Fruit fly (Drosophila melanogaster) whole organism, adult: ENCODE measurements around the gene CG5727.

ENCODE experiments used
- CG11617 ChIP-seq: fragments of 200-800 bp; sonication (Bioruptor generic); optimal IDR thresholded peaks from 2 replicates; lab custom pipeline; 2017; ENCODE audit warnings: mild to moderate bottlenecking, missing biosample characterization, missing genetic modification reagents, missing genetic modification characterization
- CG12768 ChIP-seq: fragments of 200-800 bp; sonication (Bioruptor generic); optimal IDR thresholded peaks from 2 replicates; lab custom pipeline; 2017; ENCODE audit warnings: missing biosample characterization, missing genetic modification characterization, mild to moderate bottlenecking, moderate library complexity, missing genetic modification reagents
- CG14711 ChIP-seq: fragments of 200-800 bp; sonication (Bioruptor generic); optimal IDR thresholded peaks from 2 replicates; lab custom pipeline; 2018; ENCODE audit warnings: missing biosample characterization, mild to moderate bottlenecking, missing genetic modification characterization, moderate library complexity
- CG1620 ChIP-seq: fragments of 200-800 bp; sonication (Bioruptor generic); optimal IDR thresholded peaks from 2 replicates; lab custom pipeline; 2016; ENCODE audit warnings: missing biosample characterization, missing genetic modification characterization
- CG33017 ChIP-seq: fragments of 200-800 bp; sonication (Bioruptor generic); optimal IDR thresholded peaks from 2 replicates; lab custom pipeline; 2018; ENCODE audit warnings: missing biosample characterization, mild to moderate bottlenecking, missing genetic modification characterization, moderate library complexity
- CG5204 ChIP-seq: fragments of 200-800 bp; sonication (Bioruptor generic); optimal IDR thresholded peaks from 2 replicates; lab custom pipeline; 2016; ENCODE audit warnings: missing biosample characterization, missing genetic modification characterization
- CG7045 ChIP-seq: fragments of 200-800 bp; sonication (Bioruptor generic); optimal IDR thresholded peaks from 2 replicates; lab custom pipeline; 2017; ENCODE audit warnings: missing biosample characterization, mild to moderate bottlenecking, missing genetic modification characterization
- CG7101 ChIP-seq: fragments of 200-800 bp; sonication (Bioruptor generic); optimal IDR thresholded peaks from 2 replicates; lab custom pipeline; 2018; ENCODE audit warnings: missing biosample characterization, mild to moderate bottlenecking, missing genetic modification characterization, moderate library complexity
- Clk ChIP-seq: fragments of 200-800 bp; sonication (Bioruptor generic); optimal IDR thresholded peaks from 2 replicates; lab custom pipeline; 2017; ENCODE audit warnings: missing biosample characterization, missing genetic modification characterization
- Crg-1 ChIP-seq: fragments of 200-800 bp; sonication (Bioruptor generic); optimal IDR thresholded peaks from 2 replicates; lab custom pipeline; 2016; ENCODE audit warnings: missing biosample characterization, missing genetic modification characterization
- Hr96 ChIP-seq: fragments of 200-800 bp; sonication (Bioruptor generic); optimal IDR thresholded peaks from 2 replicates; lab custom pipeline; 2016; ENCODE audit warnings: missing biosample characterization, missing genetic modification characterization
- Mnt ChIP-seq: fragments of 200-800 bp; sonication (Bioruptor generic); optimal IDR thresholded peaks from 2 replicates; lab custom pipeline; 2016; ENCODE audit warnings: missing biosample characterization, mild to moderate bottlenecking, missing genetic modification characterization
- bab1 ChIP-seq: fragments of 200-800 bp; sonication (Bioruptor generic); optimal IDR thresholded peaks from 3 replicates; lab custom pipeline; 2019; ENCODE audit warnings: missing biosample characterization, mild to moderate bottlenecking, missing genetic modification characterization, moderate library complexity
- cic ChIP-seq: fragments of 200-800 bp; sonication (Bioruptor generic); optimal IDR thresholded peaks from 2 replicates; lab custom pipeline; 2017; ENCODE audit warnings: missing biosample characterization, mild to moderate bottlenecking, missing genetic modification characterization, moderate library complexity
- cnc ChIP-seq, 2 experiments: fragments of >200 bp; optimal IDR thresholded peaks; 2 replicates each; lab custom pipeline; 2017
- kay ChIP-seq: fragments of 200-800 bp; sonication (Bioruptor generic); peaks from one replicate; lab custom pipeline; 2016; ENCODE audit warnings: missing biosample characterization, missing genetic modification characterization, borderline replicate concordance
- ovo ChIP-seq: fragments of 200-800 bp; sonication (Bioruptor generic); optimal IDR thresholded peaks from 2 replicates; lab custom pipeline; 2016; ENCODE audit warnings: missing biosample characterization, missing genetic modification characterization
- pad ChIP-seq: fragments of 200-800 bp; sonication (Bioruptor generic); optimal IDR thresholded peaks from 3 replicates; lab custom pipeline; 2017; ENCODE audit warnings: missing biosample characterization, missing genetic modification characterization, mild to moderate bottlenecking, moderate library complexity, missing genetic modification reagents
- tj ChIP-seq: fragments of 200-800 bp; sonication (Bioruptor generic); optimal IDR thresholded peaks from 3 replicates; lab custom pipeline; 2017; ENCODE audit warnings: missing biosample characterization, mild to moderate bottlenecking, missing genetic modification characterization, moderate library complexity
- toe ChIP-seq: fragments of 200-800 bp; sonication (Bioruptor generic); optimal IDR thresholded peaks from 2 replicates; lab custom pipeline; 2016; ENCODE audit warnings: missing biosample characterization, missing genetic modification characterization

Gene CG5727

DNA sequence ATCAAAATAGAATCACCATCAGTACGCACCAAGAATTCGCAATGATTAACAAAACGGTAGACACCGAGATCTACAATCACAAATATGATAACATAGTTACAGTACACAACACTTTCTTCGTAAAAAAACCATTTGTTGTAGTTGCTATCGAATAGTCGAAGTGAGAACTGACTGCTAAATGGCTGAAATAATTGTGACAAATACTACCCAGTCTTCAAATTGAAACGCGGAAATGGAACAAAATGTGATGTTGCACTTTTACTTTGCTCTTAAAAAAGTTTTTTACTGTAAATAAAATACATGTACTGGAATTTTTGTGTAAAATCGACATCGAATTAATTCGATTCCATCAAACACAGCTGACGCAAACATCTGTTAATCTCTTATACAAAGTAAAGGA lies 21.0 kb upstream of the CG5727 start, which contains the start of gene ova:
TSS of gene ova (minus strand) at position 183 of the 400 bp plus-strand sequence.
- TF ChIP-seq ovo (GFP tag; lab: Kevin White, UChicago), result no peak

DNA sequence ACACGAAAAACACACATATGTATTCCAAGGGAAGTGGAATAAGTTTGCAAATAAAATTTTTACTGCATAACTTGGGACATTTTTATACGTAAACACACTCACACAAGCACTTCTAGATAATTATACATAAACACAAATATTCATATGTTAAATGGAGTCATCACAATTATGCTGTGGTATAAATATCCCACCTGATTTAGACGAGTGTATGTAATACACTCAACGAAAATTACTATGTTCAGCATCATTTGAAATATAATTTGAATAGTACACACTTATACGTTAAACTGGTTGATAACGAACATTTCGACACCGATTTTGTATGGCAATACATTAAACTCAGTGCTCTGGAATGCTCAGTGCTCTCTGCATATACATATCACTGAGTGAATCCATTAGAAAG lies 20.6 kb upstream of the CG5727 start:
- peak; percentile 2 for TF ChIP-seq CG11617 (GFP tag; lab: Kevin White, UChicago)
- TF ChIP-seq CG33017 (tag; lab: Kevin White, UChicago), result no peak
- no peak for TF ChIP-seq CG5204
- no peak for TF ChIP-seq kay (GFP tag; lab: Kevin White, UChicago)
- peak; percentile 71 for TF ChIP-seq bab1
- no peak for TF ChIP-seq CG12768 (GFP tag; lab: Kevin White, UChicago)

dm6 chr2L:10230455-10230854 lies 20.0 kb upstream of the CG5727 start:
- TF ChIP-seq pad (GFP tag; lab: Kevin White, UChicago) (no peak), kay (GFP tag; lab: Kevin White, UChicago) (peak; percentile 84)

DNA sequence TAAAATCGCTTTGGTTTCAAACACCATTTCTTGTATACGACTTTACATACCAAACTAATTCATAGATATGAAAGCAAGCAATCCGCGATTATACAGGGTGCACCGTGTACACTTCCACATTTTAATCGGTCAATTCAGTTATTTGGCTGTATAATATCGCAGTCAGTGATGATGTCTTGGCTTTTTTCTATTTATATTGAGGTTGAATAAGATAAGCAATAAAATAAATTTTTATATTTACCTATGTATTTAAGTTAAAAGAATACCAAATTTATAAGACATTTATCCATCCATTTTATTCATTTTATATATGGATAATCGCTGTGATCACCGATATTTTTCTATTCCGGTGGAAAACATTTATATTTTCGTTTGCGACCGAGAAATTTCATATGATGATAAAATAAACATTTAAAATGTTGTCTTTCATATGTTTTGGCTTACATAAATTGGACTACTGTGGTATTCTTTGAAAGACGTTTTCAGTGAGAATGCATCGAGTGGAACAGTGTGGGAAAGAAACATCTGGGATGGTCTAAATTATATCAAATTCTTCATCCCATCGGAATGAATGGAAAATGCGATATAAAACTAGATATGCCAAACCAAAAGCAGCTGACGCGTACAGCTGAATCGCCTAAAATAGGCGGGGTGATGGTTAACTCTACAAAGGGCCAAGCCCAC lies 16.4 kb upstream of the CG5727 start, which contains the start of gene CG5708:
TSS of gene CG5708 (minus strand) at position 85 of the 684 bp plus-strand sequence.
- TF ChIP-seq CG7045 (GFP tag; lab: Kevin White, UChicago), result no peak
- peak; percentile 2 for TF ChIP-seq CG12768 (GFP tag; lab: Kevin White, UChicago)
- no peak for TF ChIP-seq cnc (optimal IDR thresholded peaks at IDR 0.05; lab: Kevin White, UChicago)
- TF ChIP-seq kay (GFP tag; lab: Kevin White, UChicago), result no peak
- TF ChIP-seq CG1620 (GFP tag; lab: Kevin White, UChicago), result peak; percentile 26
- peak; percentile 17 for TF ChIP-seq CG11617 (GFP tag; lab: Kevin White, UChicago)
- TF ChIP-seq Hr96 (GFP tag; lab: Kevin White, UChicago), result no peak
- TF ChIP-seq CG33017 (tag; lab: Kevin White, UChicago), result no peak
- TF ChIP-seq CG5204, result no peak
- TF ChIP-seq ovo (GFP tag; lab: Kevin White, UChicago), result no peak
- no peak for TF ChIP-seq Clk (GFP tag; lab: Kevin White, UChicago)
- TF ChIP-seq cic, result no peak
- peak; percentile 33 for TF ChIP-seq Crg-1 (GFP tag; lab: Kevin White, UChicago)
- TF ChIP-seq Mnt (GFP tag; lab: Kevin White, UChicago), result peak; percentile 40
- TF ChIP-seq pad (GFP tag; lab: Kevin White, UChicago), result peak; percentile 14
- TF ChIP-seq CG14711 (tag; lab: Kevin White, UChicago), result peak; percentile 14
- peak; percentile 29 for TF ChIP-seq CG7101 (tag; lab: Kevin White, UChicago)
- peak; percentile 48 for TF ChIP-seq bab1
- peak; percentile 19 for TF ChIP-seq tj (GFP tag; lab: Kevin White, UChicago)
- no peak for TF ChIP-seq toe (GFP tag; lab: Kevin White, UChicago)

DNA sequence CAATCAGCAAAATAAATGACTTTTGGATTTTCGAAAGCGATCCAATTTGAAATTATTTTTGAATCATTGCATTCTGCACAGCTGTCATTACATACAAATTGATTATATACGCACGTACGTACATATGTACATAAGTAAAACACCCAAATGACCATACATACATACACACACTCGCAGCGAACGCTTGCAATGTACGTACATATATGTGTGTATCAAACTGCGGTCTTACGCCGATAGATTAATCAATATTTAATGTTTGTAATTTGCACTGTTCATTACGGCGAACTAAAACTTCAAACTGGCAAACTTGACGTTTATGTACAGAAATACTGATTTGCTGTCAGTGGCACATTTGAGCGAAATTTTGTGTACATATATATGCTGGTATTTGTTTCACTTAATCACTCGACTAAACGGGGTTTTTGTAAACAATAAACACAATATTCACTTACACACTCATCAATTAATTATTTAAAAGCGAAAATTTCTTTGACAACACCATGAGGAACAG lies 15.8 kb upstream of the CG5727 start:
- no peak for TF ChIP-seq Hr96 (GFP tag; lab: Kevin White, UChicago)
- peak; percentile 80 for TF ChIP-seq kay (GFP tag; lab: Kevin White, UChicago)
- no peak for TF ChIP-seq CG11617 (GFP tag; lab: Kevin White, UChicago)
- TF ChIP-seq cnc (optimal IDR thresholded peaks at IDR 0.05; lab: Kevin White, UChicago), result no peak

dm6 chr2L:10222550-10223231 lies 12.2 kb upstream of the CG5727 start, which contains the start of gene Bcs1:
TSS of gene Bcs1 (plus strand) at chr2L:10222657.
- TF ChIP-seq ovo (GFP tag; lab: Kevin White, UChicago), result no peak
- TF ChIP-seq CG11617 (GFP tag; lab: Kevin White, UChicago), result no peak
- no peak for TF ChIP-seq CG33017 (tag; lab: Kevin White, UChicago)
- TF ChIP-seq CG5204, result no peak
- TF ChIP-seq Clk (GFP tag; lab: Kevin White, UChicago), result no peak
- no peak for TF ChIP-seq CG7101 (tag; lab: Kevin White, UChicago)
- TF ChIP-seq tj (GFP tag; lab: Kevin White, UChicago), result no peak
- TF ChIP-seq kay (GFP tag; lab: Kevin White, UChicago), result peak; percentile 92
- no peak for TF ChIP-seq toe (GFP tag; lab: Kevin White, UChicago)

- peak; percentile 88 to 92 for TF ChIP-seq cnc (optimal IDR thresholded peaks at IDR 0.05; lab: Kevin White, UChicago)
- no peak for TF ChIP-seq CG1620 (GFP tag; lab: Kevin White, UChicago)
These were observed 10.9 kb upstream of the CG5727 start for dm6 chr2L:10221387-10221705.
